Fruit fly (Drosophila melanogaster) whole organism, embryonic: ENCODE data around the gene Sld5.
A peak's percentile ranks its signal among the peaks of the same experiment; 100 is the strongest.

Experiments
- CG10274 ChIP-seq: fragments of 200-800 bp; sonication (Bioruptor generic); optimal IDR thresholded peaks from 3 replicates; lab custom pipeline; 2017; ENCODE audit warnings: missing biosample characterization, mild to moderate bottlenecking, missing genetic modification characterization
- CG10979 ChIP-seq: fragments of 200-800 bp; sonication (Bioruptor generic); optimal IDR thresholded peaks from 2 replicates; lab custom pipeline; 2018; ENCODE audit warnings: missing biosample characterization, mild to moderate bottlenecking, missing genetic modification characterization, moderate library complexity
- CG11085 ChIP-seq: fragments of 200-800 bp; sonication (Bioruptor generic); IDR thresholded peaks from 2 replicates; pipeline ENCODE4 v1.3.6; 2022; ENCODE audit warnings: missing biosample characterization, missing genetic modification characterization
- CG11560 ChIP-seq: fragments of 200-800 bp; sonication (Bioruptor generic); IDR thresholded peaks from 3 replicates; pipeline ENCODE4 v1.3.6; 2022; ENCODE audit warnings: missing biosample characterization, missing genetic modification characterization
- CG12155 ChIP-seq: fragments of 200-800 bp; sonication (Bioruptor generic); optimal IDR thresholded peaks from 3 replicates; lab custom pipeline; 2016; ENCODE audit warnings: missing biosample characterization, missing genetic modification characterization
- CG12219 ChIP-seq: fragments of 200-800 bp; sonication (Bioruptor generic); optimal IDR thresholded peaks from 3 replicates; lab custom pipeline; 2018; ENCODE audit warnings: missing biosample characterization, mild to moderate bottlenecking, missing genetic modification characterization
- CG13775 ChIP-seq: fragments of 200-800 bp; sonication (Bioruptor generic); optimal IDR thresholded peaks from 3 replicates; lab custom pipeline; 2017; ENCODE audit warnings: missing biosample characterization, mild to moderate bottlenecking, missing genetic modification characterization
- CG13894 ChIP-seq: fragments of 200-800 bp; sonication (Bioruptor generic); optimal IDR thresholded peaks from 3 replicates; lab custom pipeline; 2018; ENCODE audit warnings: missing biosample characterization, mild to moderate bottlenecking, missing genetic modification characterization, moderate library complexity
- CG14667 ChIP-seq: fragments of 200-800 bp; sonication (Bioruptor generic); IDR thresholded peaks from 2 replicates; pipeline ENCODE4 v1.3.6; 2022; ENCODE audit warnings: missing biosample characterization, missing genetic modification characterization
- CG15269 ChIP-seq: fragments of 200-800 bp; sonication (Bioruptor generic); optimal IDR thresholded peaks from 2 replicates; lab custom pipeline; 2018; ENCODE audit warnings: missing biosample characterization, mild to moderate bottlenecking, missing genetic modification characterization, moderate library complexity
- CG16813 ChIP-seq: fragments of 200-800 bp; sonication (Bioruptor generic); IDR thresholded peaks from 3 replicates; pipeline ENCODE4 v1.3.6; 2022; ENCODE audit warnings: missing biosample characterization, missing genetic modification characterization; ENCODE audit not compliant: partially characterized antibody
- CG16815 ChIP-seq: fragments of 200-800 bp; sonication (Bioruptor generic); optimal IDR thresholded peaks from 3 replicates; lab custom pipeline; 2017; ENCODE audit warnings: missing biosample characterization, mild to moderate bottlenecking, missing genetic modification characterization
- CG2129 ChIP-seq: fragments of 200-800 bp; sonication (Bioruptor generic); IDR thresholded peaks from 2 replicates; pipeline ENCODE4 v1.3.6; 2022; ENCODE audit warnings: missing biosample characterization, missing genetic modification characterization; ENCODE audit not compliant: partially characterized antibody
- CG3726 ChIP-seq: fragments of 200-800 bp; sonication (Bioruptor generic); IDR thresholded peaks from 3 replicates; pipeline ENCODE4, ENCODE4 v1.3.6; 2022; ENCODE audit warnings: missing biosample characterization, missing genetic modification characterization
- CG3847 ChIP-seq: fragments of 200-800 bp; sonication (Bioruptor generic); IDR thresholded peaks from 2 replicates; pipeline ENCODE4 v1.3.6; 2022; ENCODE audit warnings: missing biosample characterization, missing genetic modification characterization
- CG4424 ChIP-seq: fragments of 200-800 bp; sonication (Bioruptor generic); optimal IDR thresholded peaks from 3 replicates; lab custom pipeline; 2016; ENCODE audit warnings: missing biosample characterization, missing genetic modification characterization
- CG5180 ChIP-seq: fragments of 200-800 bp; sonication (Bioruptor generic); optimal IDR thresholded peaks from 3 replicates; lab custom pipeline; 2017; ENCODE audit warnings: missing biosample characterization, missing genetic modification characterization, mild to moderate bottlenecking, moderate library complexity, missing genetic modification reagents
- CG7556 ChIP-seq: fragments of 200-800 bp; sonication (Bioruptor generic); optimal IDR thresholded peaks from 2 replicates; lab custom pipeline; 2017; ENCODE audit warnings: missing biosample characterization, mild to moderate bottlenecking, missing genetic modification characterization
- CG7745 ChIP-seq: fragments of 200-800 bp; sonication (Bioruptor generic); optimal IDR thresholded peaks from 2 replicates; lab custom pipeline; 2018; ENCODE audit warnings: missing biosample characterization, mild to moderate bottlenecking, missing genetic modification characterization, moderate library complexity
- CG7963 ChIP-seq: fragments of 200-800 bp; sonication (Bioruptor generic); IDR thresholded peaks from 3 replicates; pipeline ENCODE4 v1.3.6; 2022; ENCODE audit warnings: missing biosample characterization, missing genetic modification characterization; ENCODE audit not compliant: partially characterized antibody
- CG8290 ChIP-seq, 3 experiments: fragments of 200-800 bp; sonication (Bioruptor generic); optimal IDR thresholded peaks; 2 replicates each; lab custom pipeline; 2016 to 2019; ENCODE audit warnings: missing biosample characterization in 3 of 3, missing genetic modification characterization in 3 of 3, mild to moderate bottlenecking in 2 of 3, moderate library complexity in 1 of 3
- CG8359 ChIP-seq: fragments of 200-800 bp; sonication (Bioruptor generic); optimal IDR thresholded peaks from 2 replicates; lab custom pipeline; 2017; ENCODE audit warnings: missing biosample characterization, mild to moderate bottlenecking, missing genetic modification characterization, borderline replicate concordance
- CHES-1-like ChIP-seq: fragments of 200-800 bp; sonication (Bioruptor generic); optimal IDR thresholded peaks from 2 replicates; lab custom pipeline; 2016; ENCODE audit warnings: missing biosample characterization, missing genetic modification characterization
- Ets65A ChIP-seq: fragments of 200-800 bp; sonication (Bioruptor generic); peaks from one replicate; lab custom pipeline; 2016; ENCODE audit warnings: missing biosample characterization, missing genetic modification characterization
- HLH4C ChIP-seq: fragments of 200-800 bp; sonication (Bioruptor generic); IDR thresholded peaks from 3 replicates; pipeline ENCODE4 v1.3.6; 2022; ENCODE audit warnings: missing biosample characterization, missing genetic modification characterization; ENCODE audit not compliant: partially characterized antibody
- HLHmδ ChIP-seq: fragments of 200-800 bp; sonication (Bioruptor generic); optimal IDR thresholded peaks from 2 replicates; lab custom pipeline; 2018; ENCODE audit warnings: missing biosample characterization, mild to moderate bottlenecking, missing genetic modification characterization, moderate library complexity
- HmgZ ChIP-seq: fragments of 200-800 bp; sonication (Bioruptor generic); optimal IDR thresholded peaks from 2 replicates; lab custom pipeline; 2018; ENCODE audit warnings: missing biosample characterization, mild to moderate bottlenecking, missing genetic modification characterization
- Hr39 ChIP-seq: fragments of >200 bp; optimal IDR thresholded peaks from 2 replicates; lab custom pipeline; 2017
- Jarid2 ChIP-seq: fragments of 200-800 bp; sonication (Bioruptor generic); optimal IDR thresholded peaks from 3 replicates; lab custom pipeline; 2017; ENCODE audit warnings: mild to moderate bottlenecking, missing biosample characterization, missing genetic modification reagents, missing genetic modification characterization
- Kr ChIP-seq: fragments of 200-800 bp; sonication (Bioruptor generic); optimal IDR thresholded peaks from 2 replicates; lab custom pipeline; 2017; ENCODE audit warnings: missing biosample characterization, mild to moderate bottlenecking, missing genetic modification characterization
- MESR4 ChIP-seq: fragments of 200-800 bp; sonication (Bioruptor generic); optimal IDR thresholded peaks from 2 replicates; lab custom pipeline; 2018; ENCODE audit warnings: missing biosample characterization, mild to moderate bottlenecking, missing genetic modification characterization, moderate library complexity
- Neu2 ChIP-seq: fragments of 200-800 bp; sonication (Bioruptor generic); optimal IDR thresholded peaks from 3 replicates; lab custom pipeline; 2016; ENCODE audit warnings: missing biosample characterization, missing genetic modification characterization, borderline replicate concordance
- NfI ChIP-seq: fragments of 200-800 bp; sonication (Bioruptor generic); optimal IDR thresholded peaks from 3 replicates; lab custom pipeline; 2018; ENCODE audit warnings: missing biosample characterization, mild to moderate bottlenecking, missing genetic modification characterization, moderate library complexity
- Opbp ChIP-seq: fragments of 200-800 bp; sonication (Bioruptor generic); IDR thresholded peaks from 3 replicates; pipeline ENCODE4 v1.3.6; 2022; ENCODE audit warnings: missing biosample characterization, missing genetic modification characterization; ENCODE audit not compliant: partially characterized antibody
- Rx ChIP-seq: fragments of 200-800 bp; sonication (Bioruptor generic); IDR thresholded peaks from 2 replicates; pipeline ENCODE4 v1.3.6; 2022; ENCODE audit warnings: missing biosample characterization, missing genetic modification characterization
- ab ChIP-seq: fragments of 200-800 bp; sonication (Bioruptor generic); optimal IDR thresholded peaks from 2 replicates; lab custom pipeline; 2016; ENCODE audit warnings: missing biosample characterization, missing genetic modification characterization
- ap ChIP-seq: fragments of 200-800 bp; sonication (Bioruptor generic); IDR thresholded peaks from 2 replicates; pipeline ENCODE4 v1.3.6; 2022; ENCODE audit warnings: missing biosample characterization, missing genetic modification characterization
- bsh ChIP-seq, 2 experiments: fragments of 200-800 bp; sonication (Bioruptor generic); optimal IDR thresholded peaks; 2 replicates each; lab custom pipeline; 2017 to 2018; ENCODE audit warnings: mild to moderate bottlenecking in 2 of 2, missing biosample characterization in 2 of 2, missing genetic modification characterization in 2 of 2, moderate library complexity in 1 of 2
- crc ChIP-seq: fragments of 200-800 bp; sonication (Bioruptor generic); optimal IDR thresholded peaks from 2 replicates; lab custom pipeline; 2016; ENCODE audit warnings: missing biosample characterization, missing genetic modification characterization
- crol ChIP-seq: fragments of 200-800 bp; sonication (Bioruptor generic); IDR thresholded peaks from 2 replicates; pipeline ENCODE4 v1.3.6; 2022; ENCODE audit warnings: missing biosample characterization, missing genetic modification characterization
- dmrt99B ChIP-seq: fragments of 200-800 bp; sonication (Bioruptor generic); optimal IDR thresholded peaks from 2 replicates; lab custom pipeline; 2018; ENCODE audit warnings: missing biosample characterization, mild to moderate bottlenecking, missing genetic modification characterization, moderate library complexity
- eve ChIP-seq, 2 experiments: fragments of >200 bp; optimal IDR thresholded peaks; 2 replicates each; lab custom pipeline; 2017; ENCODE audit warnings: missing biosample characterization in 2 of 2, missing genetic modification characterization in 2 of 2
- lola ChIP-seq, 3 experiments: fragments of >200 bp in 2 of 3; fragments of 200-800 bp in 1 of 3; sonication (Bioruptor generic) in 1 of 3; optimal IDR thresholded peaks; 2 replicates each; lab custom pipeline; 2017 to 2019; ENCODE audit warnings: missing biosample characterization in 3 of 3, missing genetic modification characterization in 3 of 3, mild to moderate bottlenecking in 1 of 3, moderate library complexity in 1 of 3
- repo ChIP-seq: fragments of 200-800 bp; sonication (Bioruptor generic); optimal IDR thresholded peaks from 2 replicates; lab custom pipeline; 2016; ENCODE audit warnings: missing biosample characterization, missing genetic modification characterization
- ssp ChIP-seq: fragments of 200-800 bp; sonication (Bioruptor generic); IDR thresholded peaks from 2 replicates; pipeline ENCODE4 v1.3.6; 2022; ENCODE audit warnings: missing biosample characterization, missing genetic modification characterization
- tin ChIP-seq: fragments of 200-800 bp; sonication (Bioruptor generic); optimal IDR thresholded peaks from 3 replicates; lab custom pipeline; 2016; ENCODE audit warnings: missing biosample characterization, missing genetic modification characterization
- tio ChIP-seq: fragments of 200-800 bp; sonication (Bioruptor generic); optimal IDR thresholded peaks from 2 replicates; lab custom pipeline; 2017; ENCODE audit warnings: missing biosample characterization, missing genetic modification characterization, inconsistent platforms
- tup ChIP-seq: fragments of 200-800 bp; sonication (Bioruptor generic); optimal IDR thresholded peaks from 2 replicates; lab custom pipeline; 2016; ENCODE audit warnings: missing biosample characterization, mild to moderate bottlenecking, missing genetic modification characterization, moderate library complexity
- zfh1 ChIP-seq: fragments of 200-800 bp; sonication (Bioruptor generic); IDR thresholded peaks from 3 replicates; pipeline ENCODE4 v1.3.6; 2022; ENCODE audit warnings: missing biosample characterization, missing genetic modification characterization

Sld5 gene

dm6 chr3R:26059195-26059594 lies 2.8 kb upstream of the Sld5 start, which contains the start of the genes RpL34a and Trmt61 (continued):
- peak; percentile 68 for TF ChIP-seq crc (GFP tag; lab: Kevin White, UChicago)
- no peak for TF ChIP-seq ab (GFP tag; lab: Kevin White, UChicago)
- TF ChIP-seq MESR4 (GFP tag; lab: Kevin White, UChicago): no peak
- TF ChIP-seq tup (GFP tag; lab: Kevin White, UChicago): peak; percentile 19
- peak; percentile 55 for TF ChIP-seq Rx
- TF ChIP-seq CG12155 (GFP tag; lab: Kevin White, UChicago): peak; percentile 75
- TF ChIP-seq tio (GFP tag; lab: Kevin White, UChicago): no peak
- TF ChIP-seq CG13894 (tag; lab: Kevin White, UChicago): peak; percentile 78
- peak; percentile 67 for TF ChIP-seq CG10274
- TF ChIP-seq tin (GFP tag; lab: Kevin White, UChicago): peak; percentile 74
- peak; percentile 58 for TF ChIP-seq repo (GFP tag; lab: Kevin White, UChicago)
- peak; percentile 85 for TF ChIP-seq CG15269 (tag; lab: Kevin White, UChicago)
- TF ChIP-seq CG14667 (GFP tag; lab: Robert Waterston, UW): peak; percentile 41; the same call in 1 of the 2 replicates
- TF ChIP-seq CG2129: peak; percentile 81
- peak; percentile 75 for TF ChIP-seq CHES-1-like (GFP tag; lab: Kevin White, UChicago)
- peak; percentile 28 for TF ChIP-seq CG16815 (GFP tag; lab: Kevin White, UChicago)
- TF ChIP-seq Ets65A: peak; percentile 95
- peak; percentile 90 for TF ChIP-seq NfI (GFP tag; lab: Kevin White, UChicago)
- peak; percentile 82 for TF ChIP-seq HLH4C (GFP tag; lab: Robert Waterston, UW)
- peak in 1 of 2 experiments; percentile 77 for TF ChIP-seq bsh (GFP tag; optimal IDR thresholded peaks at IDR 0.05; lab: Kevin White, UChicago)
- TF ChIP-seq Kr (GFP tag; lab: Kevin White, UChicago): peak; percentile 27
- TF ChIP-seq CG16813 (GFP tag; lab: Robert Waterston, UW): peak; percentile 87
- no peak for TF ChIP-seq crol (GFP tag; lab: Robert Waterston, UW)
- peak; percentile 56 for TF ChIP-seq CG7745 (tag; lab: Kevin White, UChicago)
- TF ChIP-seq CG8290 (GFP tag; optimal IDR thresholded peaks at IDR 0.05; lab: Kevin White, UChicago): peak; percentile 75
- peak in 1 of 2 experiments; percentile 71 for TF ChIP-seq CG8290 (tag; optimal IDR thresholded peaks at IDR 0.05; lab: Kevin White, UChicago)
- TF ChIP-seq zfh1: peak; percentile 71
- peak; percentile 57; the same call in 2 of the 3 replicates for TF ChIP-seq CG7963 (GFP tag; lab: Robert Waterston, UW)
- peak; percentile 76 for TF ChIP-seq CG12219 (GFP tag; lab: Kevin White, UChicago)
- TF ChIP-seq CG3726 (GFP tag; lab: Robert Waterston, UW): peak; percentile 69; the same call in 1 of the 3 replicates
- TF ChIP-seq CG5180 (GFP tag; lab: Kevin White, UChicago): peak; percentile 78
- no peak for TF ChIP-seq CG11560 (tag; lab: Robert Waterston, UW)
- TF ChIP-seq CG3847 (GFP tag; lab: Robert Waterston, UW): peak; percentile 68
- TF ChIP-seq Opbp (GFP tag; lab: Robert Waterston, UW): peak; percentile 64; the same call in 2 of the 3 replicates
- TF ChIP-seq Hr39: no peak
- peak; percentile 78 for TF ChIP-seq HmgZ (tag; lab: Kevin White, UChicago)
- TF ChIP-seq Neu2 (GFP tag; lab: Kevin White, UChicago): peak; percentile 52
- TF ChIP-seq CG8359 (GFP tag; lab: Kevin White, UChicago): peak; percentile 75
- TF ChIP-seq lola (GFP tag; optimal IDR thresholded peaks at IDR 0.05; lab: Kevin White, UChicago): peak in 1 of 3 experiments; percentile 77
- TF ChIP-seq eve (GFP tag; optimal IDR thresholded peaks at IDR 0.05; lab: Kevin White, UChicago): no peak
- peak; percentile 55 for TF ChIP-seq ap (GFP tag; lab: Robert Waterston, UW)
- peak; percentile 82 for TF ChIP-seq dmrt99B (tag; lab: Kevin White, UChicago)
- TF ChIP-seq CG7556 (GFP tag; lab: Kevin White, UChicago): peak; percentile 79
- TF ChIP-seq CG4424 (GFP tag; lab: Kevin White, UChicago): peak; percentile 87
- no peak for TF ChIP-seq HLHmδ (GFP tag; lab: Kevin White, UChicago)
- peak; percentile 83 for TF ChIP-seq CG10979 (tag; lab: Kevin White, UChicago)
- TF ChIP-seq CG11085 (GFP tag; lab: Robert Waterston, UW): peak; percentile 68
- TF ChIP-seq CG13775 (GFP tag; lab: Kevin White, UChicago): peak; percentile 97
- TF ChIP-seq Jarid2 (GFP tag; lab: Kevin White, UChicago): peak; percentile 81
- TF ChIP-seq ssp (GFP tag; lab: Robert Waterston, UW): peak; percentile 60
